Fruit fly (Drosophila melanogaster) Kc167 (cell line): Measurements from ENCODE around the gene CG15528.

Experiments used
- Myc ChIP-seq: fragments of >200 bp; optimal IDR thresholded peaks from 2 replicates; lab custom pipeline; 2017; ENCODE audit warnings: missing external identifiers
- Sin3A ChIP-seq: fragments of >200 bp; optimal IDR thresholded peaks from 2 replicates; lab custom pipeline; 2018; ENCODE audit warnings: missing external identifiers
- h ChIP-seq: fragments of >200 bp; optimal IDR thresholded peaks from 3 replicates; lab custom pipeline; 2018; ENCODE audit warnings: missing external identifiers
- insv ChIP-seq: fragments of >200 bp; optimal IDR thresholded peaks from 3 replicates; lab custom pipeline; 2018; ENCODE audit warnings: missing external identifiers
- psq ChIP-seq: fragments of >200 bp; optimal IDR thresholded peaks from 2 replicates; lab custom pipeline; 2017; ENCODE audit warnings: missing external identifiers
- ttk ChIP-seq: sonication (Bioruptor generic); optimal IDR thresholded peaks from 2 replicates; lab custom pipeline; 2017; ENCODE audit warnings: missing external identifiers

Gene CG15528

DNA sequence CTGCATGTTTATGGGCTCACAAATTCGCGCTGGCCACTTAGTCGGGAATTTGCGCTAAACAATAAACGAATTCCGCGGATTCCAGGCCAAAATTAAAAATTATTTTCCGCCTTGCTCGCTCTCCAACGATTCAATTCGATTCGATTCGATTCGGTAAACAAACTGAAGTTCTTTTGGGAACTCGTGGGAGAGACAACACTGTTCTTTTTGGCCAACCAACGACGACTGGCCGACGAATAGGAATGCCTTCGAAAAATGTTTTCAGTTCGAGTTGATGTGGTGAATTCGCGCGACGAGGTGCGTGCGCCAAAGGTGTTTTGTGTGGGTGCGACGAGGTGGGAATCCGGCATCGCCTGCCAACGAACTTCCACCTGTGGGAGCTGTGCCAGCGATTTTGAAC, at the start of gene CG15528:
CG15528 (minus strand) TSS at position 180 of the 400 bp plus-strand sequence.
- TF ChIP-seq h (lab: Kevin White, UChicago) (no peak), ttk (lab: Kevin White, UChicago) (no peak), psq (lab: Kevin White, UChicago) (no peak), insv (lab: Kevin White, UChicago) (no peak), Myc (lab: Kevin White, UChicago) (no peak), Sin3A (lab: Kevin White, UChicago) (no peak)

DNA sequence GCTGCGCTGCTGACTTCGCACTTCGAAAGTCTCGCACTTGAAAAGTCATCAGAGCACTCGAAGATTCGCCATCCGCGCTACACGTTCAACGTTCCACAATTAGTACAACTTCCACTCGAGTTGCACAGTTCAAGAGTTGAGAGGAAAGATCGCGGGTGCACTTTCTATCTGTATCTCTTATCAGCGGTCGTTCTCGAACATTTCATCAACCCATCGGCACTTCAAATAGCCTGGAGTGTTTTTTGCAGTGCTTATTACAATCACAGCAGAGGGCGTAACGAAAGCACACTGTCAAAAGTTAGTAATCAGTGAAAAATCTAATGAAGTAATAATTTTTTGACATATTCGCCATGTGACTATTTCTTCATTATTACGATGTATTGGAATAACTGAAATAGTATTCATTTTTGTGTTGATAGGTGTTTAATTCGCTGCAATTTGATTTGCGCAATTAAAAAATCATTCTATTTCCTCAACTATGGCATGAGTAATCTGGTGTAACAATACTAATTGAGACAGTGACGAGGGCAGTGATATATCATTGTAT, 49.5 kb upstream of the CG15528 start:
- no peak for TF ChIP-seq ttk (lab: Kevin White, UChicago)
- TF ChIP-seq insv (lab: Kevin White, UChicago), result no peak
- TF ChIP-seq Sin3A (lab: Kevin White, UChicago), result no peak
- no peak for TF ChIP-seq psq (lab: Kevin White, UChicago)
- TF ChIP-seq Myc (lab: Kevin White, UChicago), result no peak
- no peak for TF ChIP-seq h (lab: Kevin White, UChicago)

DNA sequence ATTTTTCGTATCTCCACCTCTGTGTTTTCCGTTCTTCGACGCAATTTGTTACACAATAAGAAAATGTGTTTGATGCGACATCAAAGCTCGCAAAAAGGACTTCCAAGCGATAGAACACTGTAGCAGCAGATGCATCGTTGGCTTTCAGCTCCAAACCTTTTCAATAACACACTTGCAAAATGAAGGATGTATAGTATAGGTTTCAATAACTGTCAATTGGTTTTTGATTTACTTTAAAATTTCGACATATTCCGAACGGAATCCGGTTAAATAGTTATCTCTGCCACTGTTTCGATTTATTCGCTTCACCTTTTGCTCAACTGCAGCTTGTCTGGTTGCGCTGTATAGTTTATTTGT, 49.0 kb upstream of the CG15528 start:
- TF ChIP-seq Sin3A (lab: Kevin White, UChicago), result no peak
- TF ChIP-seq insv (lab: Kevin White, UChicago), result no peak
- TF ChIP-seq h (lab: Kevin White, UChicago), result no peak
- TF ChIP-seq Myc (lab: Kevin White, UChicago), result no peak
- TF ChIP-seq psq (lab: Kevin White, UChicago), result no peak
- no peak for TF ChIP-seq ttk (lab: Kevin White, UChicago)

DNA sequence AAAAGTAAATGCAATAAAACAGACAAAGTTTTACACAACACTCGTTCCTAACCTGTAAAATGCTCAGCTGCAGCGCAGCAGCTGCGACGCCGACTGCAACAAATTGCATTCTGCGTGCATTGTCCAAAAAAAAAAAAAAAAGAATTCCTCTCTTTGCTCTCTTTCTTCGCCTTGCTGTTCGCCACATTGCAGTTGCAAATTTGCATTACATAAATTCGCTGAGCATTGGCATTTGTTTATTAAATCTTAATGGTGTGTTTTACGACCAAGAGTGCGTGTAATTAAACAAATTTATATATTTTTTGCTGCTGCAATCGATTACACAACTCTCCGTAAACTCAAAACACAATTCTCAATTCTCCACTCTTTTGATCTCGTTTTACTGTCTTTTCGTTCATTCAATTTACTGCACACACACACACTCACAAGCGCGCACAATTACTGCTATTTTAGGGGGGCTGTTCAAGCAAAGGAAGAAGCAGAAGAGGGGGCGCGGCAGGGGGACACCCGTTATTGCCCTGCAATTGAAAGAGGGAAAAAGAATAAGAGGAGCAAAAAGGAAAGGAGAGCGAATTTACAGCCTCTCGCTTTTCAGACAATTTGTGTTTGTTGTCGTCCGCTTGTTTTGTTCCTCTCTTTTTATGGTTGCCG, 48.5 kb upstream of the CG15528 start:
- TF ChIP-seq Myc (lab: Kevin White, UChicago), result no peak
- no peak for TF ChIP-seq h (lab: Kevin White, UChicago)
- no peak for TF ChIP-seq psq (lab: Kevin White, UChicago)
- TF ChIP-seq Sin3A (lab: Kevin White, UChicago), result no peak
- TF ChIP-seq ttk (lab: Kevin White, UChicago), result no peak
- TF ChIP-seq insv (lab: Kevin White, UChicago), result no peak

DNA sequence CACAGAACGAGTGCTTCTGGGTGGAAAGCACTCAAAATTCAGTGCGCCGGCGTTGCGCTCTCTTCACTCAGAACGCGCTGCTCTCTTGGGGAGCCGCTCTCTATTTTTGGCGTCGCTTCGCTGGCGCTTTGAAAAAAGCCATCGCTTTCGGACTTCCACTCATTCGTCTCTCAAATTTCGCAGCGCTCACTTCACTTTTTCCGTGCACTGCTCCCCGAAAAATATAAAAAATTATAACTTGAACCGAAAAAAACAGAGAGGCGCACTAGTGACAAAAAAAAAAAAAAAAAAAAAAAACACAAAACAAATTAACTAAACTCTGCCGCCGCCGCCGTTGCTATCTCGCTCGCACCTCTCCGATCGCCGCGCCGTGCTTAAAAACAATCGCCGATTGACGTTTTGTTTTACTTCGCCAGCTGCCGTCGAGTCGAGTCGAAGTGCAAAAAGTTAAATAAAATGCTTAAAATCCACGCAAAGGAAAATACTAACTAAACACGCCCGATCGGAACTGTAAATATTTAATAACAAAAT, 47.5 kb upstream of the CG15528 start:
- TF ChIP-seq Sin3A (lab: Kevin White, UChicago) (no peak), psq (lab: Kevin White, UChicago) (no peak)

DNA sequence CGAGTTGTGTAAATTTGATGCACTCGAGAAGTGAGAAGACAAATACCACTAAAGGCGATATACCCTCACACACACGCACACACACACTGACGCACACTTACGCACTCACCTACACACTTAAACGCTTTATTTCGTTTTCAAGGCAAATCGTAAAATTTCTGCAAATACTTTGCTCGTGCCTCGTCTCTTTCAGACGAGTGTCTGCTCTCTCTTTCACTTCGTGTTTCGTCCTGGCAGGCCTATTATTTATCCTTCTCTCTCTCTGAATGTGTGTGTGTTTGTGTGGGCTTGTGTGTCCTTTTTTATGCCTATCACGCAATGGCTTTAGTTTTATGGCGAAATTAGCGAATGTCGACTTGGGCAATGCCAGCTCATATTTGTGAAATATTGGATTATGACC, 46.3 kb upstream of the CG15528 start:
- no peak for TF ChIP-seq psq (lab: Kevin White, UChicago)

DNA sequence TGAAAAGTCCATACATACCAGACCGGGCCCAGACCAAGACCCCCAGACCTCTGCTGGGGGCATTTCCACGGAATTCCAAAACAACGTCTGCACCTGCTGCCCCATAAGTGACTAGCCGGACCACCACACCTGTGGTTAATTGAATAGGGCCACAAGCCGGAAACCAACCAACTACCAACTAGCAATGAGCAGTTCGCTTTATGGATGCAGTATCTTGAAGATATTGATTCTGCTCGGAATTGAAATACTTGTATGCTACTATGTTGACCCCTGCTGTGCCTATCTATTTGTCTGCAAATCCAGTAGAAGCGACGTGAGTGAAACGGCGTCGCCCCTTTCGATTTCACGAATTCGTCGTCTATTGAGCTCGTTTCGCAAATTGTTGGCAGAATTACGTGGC, 43.9 kb upstream of the CG15528 start:
- TF ChIP-seq Sin3A (lab: Kevin White, UChicago) (no peak), h (lab: Kevin White, UChicago) (no peak), Myc (lab: Kevin White, UChicago) (no peak), psq (lab: Kevin White, UChicago) (no peak), ttk (lab: Kevin White, UChicago) (no peak), insv (lab: Kevin White, UChicago) (no peak)

DNA sequence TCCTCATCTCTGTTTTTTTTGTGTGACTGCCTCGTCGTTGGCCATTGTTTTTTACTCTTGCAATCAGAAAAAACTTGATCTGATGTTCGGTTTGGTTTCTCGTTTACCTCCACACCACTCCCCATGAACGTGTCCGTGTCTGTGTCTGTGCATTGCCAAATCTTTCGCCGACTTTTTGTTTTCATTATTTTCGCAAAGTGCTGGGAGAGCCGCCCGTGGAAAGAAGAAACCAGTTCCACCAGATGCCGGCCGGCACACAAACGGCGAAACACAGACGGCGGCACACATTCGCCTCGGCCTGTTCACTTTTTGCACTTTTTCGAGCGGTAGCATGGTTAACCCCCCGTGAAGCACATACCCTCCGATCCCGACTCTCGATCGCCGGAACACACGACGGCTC, 43.5 kb upstream of the CG15528 start:
- no peak for TF ChIP-seq Sin3A (lab: Kevin White, UChicago)
- no peak for TF ChIP-seq psq (lab: Kevin White, UChicago)
- no peak for TF ChIP-seq Myc (lab: Kevin White, UChicago)
- no peak for TF ChIP-seq h (lab: Kevin White, UChicago)
- TF ChIP-seq ttk (lab: Kevin White, UChicago), result no peak
- TF ChIP-seq insv (lab: Kevin White, UChicago), result no peak

DNA sequence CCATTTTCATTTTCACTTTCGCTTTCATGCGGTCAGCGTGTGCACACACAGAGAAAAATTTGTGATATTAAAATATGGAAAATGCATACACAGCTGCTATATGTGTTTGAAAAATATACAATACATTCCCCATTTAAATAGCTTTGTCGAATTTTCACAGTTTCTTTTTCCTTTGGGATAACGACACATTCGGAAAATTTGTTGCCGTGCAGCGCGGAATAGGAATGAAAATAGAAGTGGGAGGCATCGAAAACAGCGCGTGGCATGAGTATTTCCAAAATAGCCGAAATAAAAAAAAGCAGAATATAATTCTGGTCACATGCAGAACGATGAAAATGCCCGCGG, 40.8 kb upstream of the CG15528 start:
- TF ChIP-seq psq (lab: Kevin White, UChicago) (no peak), h (lab: Kevin White, UChicago) (no peak), Myc (lab: Kevin White, UChicago) (no peak), ttk (lab: Kevin White, UChicago) (no peak), Sin3A (lab: Kevin White, UChicago) (no peak), insv (lab: Kevin White, UChicago) (no peak)

DNA sequence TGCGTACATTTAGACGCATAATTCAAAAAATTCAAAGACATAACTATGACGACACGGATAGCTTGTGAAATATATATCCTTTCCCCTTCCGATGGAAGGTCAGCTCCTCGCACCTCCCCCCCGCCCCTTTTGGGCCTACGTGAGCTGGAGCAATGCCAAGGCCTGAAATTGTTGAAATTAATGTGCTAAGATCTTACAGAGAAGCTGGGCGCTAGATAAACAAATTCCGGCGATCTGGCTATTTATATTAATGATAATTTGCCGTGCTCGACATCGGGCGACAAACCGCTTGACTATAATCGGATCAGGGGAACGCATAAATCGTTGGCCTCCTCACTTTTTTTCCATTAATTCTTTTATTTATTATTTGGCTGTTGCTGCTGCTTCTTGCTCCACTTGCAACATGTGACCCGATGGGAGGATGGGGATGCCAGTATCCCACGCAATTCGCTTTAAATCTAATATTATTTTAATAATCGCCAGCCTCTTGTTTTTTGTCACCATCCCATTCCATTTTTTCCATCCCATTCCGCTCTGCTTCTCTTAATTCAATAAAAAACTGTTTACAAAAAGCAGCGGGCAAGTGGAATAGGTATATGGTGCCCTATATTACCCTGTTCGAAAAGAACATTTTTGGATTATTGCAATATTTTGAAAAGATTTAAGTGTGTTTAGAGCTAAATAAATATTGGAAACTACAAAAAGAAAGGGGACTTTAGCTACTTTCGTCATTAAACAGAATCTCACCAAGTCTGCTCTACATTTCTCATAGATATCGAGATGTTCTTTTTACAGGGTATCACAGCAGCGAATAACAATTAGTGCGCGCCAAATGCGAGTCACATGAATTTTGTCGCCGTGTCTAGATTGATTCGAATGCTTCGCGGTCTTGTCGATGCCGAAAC, 40.1 kb upstream of the CG15528 start:
- no peak for TF ChIP-seq ttk (lab: Kevin White, UChicago)
- TF ChIP-seq psq (lab: Kevin White, UChicago), result no peak

DNA sequence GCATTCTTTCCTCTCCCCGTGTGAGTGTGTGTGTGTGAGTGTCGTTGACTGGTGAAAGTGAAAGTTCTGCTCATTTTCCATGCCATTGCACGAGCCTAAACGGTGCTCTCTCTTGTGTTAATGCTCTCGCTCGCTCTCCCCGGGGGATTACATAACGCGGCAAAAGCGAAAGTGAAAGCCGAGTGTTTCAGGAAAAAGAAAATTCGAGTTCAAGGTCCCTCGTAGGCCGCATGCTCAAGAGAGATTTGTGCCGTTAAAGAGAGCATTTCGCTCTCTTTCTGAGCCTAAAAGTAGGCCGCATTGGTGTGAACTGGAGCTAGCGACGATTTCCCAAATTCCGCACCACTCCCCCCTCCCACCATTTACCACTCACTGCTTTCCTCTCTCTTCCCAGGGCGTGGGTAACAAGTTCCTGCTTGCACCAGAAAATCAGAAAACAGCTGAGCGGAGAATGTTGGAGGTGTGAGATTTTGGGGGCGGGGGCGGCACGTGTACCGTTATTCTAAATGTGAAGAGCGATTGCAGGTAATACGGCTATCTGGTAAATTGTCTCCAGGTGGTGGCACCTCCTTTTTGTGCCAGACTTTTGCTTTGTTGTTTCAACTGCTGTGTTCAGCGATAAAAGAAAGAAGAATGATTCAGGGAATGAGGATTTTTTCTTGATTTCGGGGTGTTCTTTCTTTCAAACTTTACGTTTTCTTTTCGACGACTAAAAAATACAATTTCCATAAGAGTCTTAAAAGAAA, 38.5 kb upstream of the CG15528 start:
- TF ChIP-seq psq (lab: Kevin White, UChicago), result no peak
- no peak for TF ChIP-seq ttk (lab: Kevin White, UChicago)
- no peak for TF ChIP-seq h (lab: Kevin White, UChicago)
- no peak for TF ChIP-seq Myc (lab: Kevin White, UChicago)
- no peak for TF ChIP-seq insv (lab: Kevin White, UChicago)
